Fruit fly (Drosophila melanogaster) whole organism, embryonic: ENCODE results near the gene mRpL28.

ENCODE experiments used
- Atf-2 ChIP-seq: fragments of 200-800 bp; sonication (Bioruptor generic); optimal IDR thresholded peaks from 2 replicates; lab custom pipeline; 2016; ENCODE audit warnings: missing biosample characterization, missing genetic modification characterization
- BEAF-32 ChIP-seq: fragments of 200-800 bp; sonication (Bioruptor generic); optimal IDR thresholded peaks from 3 replicates; lab custom pipeline; 2017; ENCODE audit warnings: missing biosample characterization, missing genetic modification characterization, mild to moderate bottlenecking, moderate library complexity, missing genetic modification reagents
- Bdp1 ChIP-seq: fragments of 200-800 bp; sonication (Bioruptor generic); optimal IDR thresholded peaks from 3 replicates; lab custom pipeline; 2016; ENCODE audit warnings: missing biosample characterization, missing genetic modification characterization
- CG11085 ChIP-seq: fragments of 200-800 bp; sonication (Bioruptor generic); IDR thresholded peaks from 2 replicates; pipeline ENCODE4 v1.3.6; 2022; ENCODE audit warnings: missing biosample characterization, missing genetic modification characterization
- CG14050 ChIP-seq: fragments of 200-800 bp; sonication (Bioruptor generic); IDR thresholded peaks from 3 replicates; pipeline ENCODE4 v1.3.6; 2022; ENCODE audit warnings: missing biosample characterization, missing genetic modification characterization
- CG15601 ChIP-seq: fragments of 200-800 bp; sonication (Bioruptor generic); optimal IDR thresholded peaks from 3 replicates; lab custom pipeline; 2019; ENCODE audit warnings: missing biosample characterization, mild to moderate bottlenecking, missing genetic modification characterization, moderate library complexity
- CG2712 ChIP-seq: fragments of 200-800 bp; optimal IDR thresholded peaks from 3 replicates; lab custom pipeline; 2019; ENCODE audit warnings: missing biosample characterization, mild to moderate bottlenecking, missing genetic modification characterization, moderate library complexity
- CG2875 ChIP-seq: fragments of 200-800 bp; sonication (Bioruptor generic); optimal IDR thresholded peaks from 2 replicates; lab custom pipeline; 2017; ENCODE audit warnings: missing biosample characterization, mild to moderate bottlenecking, missing genetic modification characterization, missing genetic modification reagents
- CG31388 ChIP-seq: fragments of 200-800 bp; sonication (Bioruptor generic); optimal IDR thresholded peaks from 2 replicates; lab custom pipeline; 2016; ENCODE audit warnings: missing biosample characterization, missing genetic modification characterization
- CG3847 ChIP-seq: fragments of 200-800 bp; sonication (Bioruptor generic); IDR thresholded peaks from 2 replicates; pipeline ENCODE4 v1.3.6; 2022; ENCODE audit warnings: missing biosample characterization, missing genetic modification characterization
- CG6765 ChIP-seq: fragments of 200-800 bp; sonication (Bioruptor generic); optimal IDR thresholded peaks from 3 replicates; lab custom pipeline; 2017; ENCODE audit warnings: missing biosample characterization, mild to moderate bottlenecking, missing genetic modification characterization
- CG6813 ChIP-seq: fragments of 200-800 bp; sonication (Bioruptor generic); optimal IDR thresholded peaks from 2 replicates; lab custom pipeline; 2017; ENCODE audit warnings: missing biosample characterization, missing genetic modification characterization, mild to moderate bottlenecking, moderate library complexity, missing genetic modification reagents
- CG9437 ChIP-seq: fragments of 200-800 bp; sonication (Bioruptor generic); optimal IDR thresholded peaks from 2 replicates; lab custom pipeline; 2018; ENCODE audit warnings: missing biosample characterization, mild to moderate bottlenecking, missing genetic modification characterization
- Chrac-16 ChIP-seq: fragments of 200-800 bp; sonication (Bioruptor generic); optimal IDR thresholded peaks from 3 replicates; lab custom pipeline; 2016; ENCODE audit warnings: missing biosample characterization, missing genetic modification characterization
- D19B ChIP-seq: fragments of 200-800 bp; sonication (Bioruptor generic); optimal IDR thresholded peaks from 2 replicates; lab custom pipeline; 2017; ENCODE audit warnings: missing biosample characterization, mild to moderate bottlenecking, missing genetic modification characterization
- Dbx ChIP-seq: fragments of 200-800 bp; sonication (Bioruptor generic); IDR thresholded peaks from 3 replicates; pipeline ENCODE4 v1.3.6; 2022; ENCODE audit warnings: missing biosample characterization, missing genetic modification characterization
- Dp ChIP-seq: fragments of 200-800 bp; sonication (Bioruptor generic); optimal IDR thresholded peaks from 2 replicates; lab custom pipeline; 2018; ENCODE audit warnings: missing biosample characterization, mild to moderate bottlenecking, missing genetic modification characterization, moderate library complexity
- Ets65A ChIP-seq: fragments of 200-800 bp; sonication (Bioruptor generic); peaks from one replicate; lab custom pipeline; 2016; ENCODE audit warnings: missing biosample characterization, missing genetic modification characterization
- Gsc ChIP-seq: fragments of 200-800 bp; sonication (Bioruptor generic); IDR thresholded peaks from 2 replicates; pipeline ENCODE4 v1.3.6; 2022; ENCODE audit warnings: missing biosample characterization, missing genetic modification characterization
- HLH3B ChIP-seq: fragments of 200-800 bp; sonication (Bioruptor generic); IDR thresholded peaks from 2 replicates; pipeline ENCODE4 v1.3.6; 2022; ENCODE audit warnings: missing biosample characterization, missing genetic modification characterization
- HLHmδ ChIP-seq: fragments of 200-800 bp; sonication (Bioruptor generic); optimal IDR thresholded peaks from 2 replicates; lab custom pipeline; 2018; ENCODE audit warnings: missing biosample characterization, mild to moderate bottlenecking, missing genetic modification characterization, moderate library complexity
- Hey ChIP-seq: fragments of 200-800 bp; sonication (Bioruptor generic); optimal IDR thresholded peaks from 3 replicates; lab custom pipeline; 2018; ENCODE audit warnings: missing biosample characterization, mild to moderate bottlenecking, missing genetic modification characterization
- Hmx ChIP-seq: fragments of 200-800 bp; sonication (Bioruptor generic); optimal IDR thresholded peaks from 2 replicates; lab custom pipeline; 2016; ENCODE audit warnings: missing biosample characterization, missing genetic modification characterization
- Max ChIP-seq: fragments of 200-800 bp; sonication (Bioruptor generic); optimal IDR thresholded peaks from 2 replicates; lab custom pipeline; 2016; ENCODE audit warnings: missing biosample characterization, mild to moderate bottlenecking, missing genetic modification characterization
- Ptx1 ChIP-seq: fragments of 200-800 bp; sonication (Bioruptor generic); IDR thresholded peaks from 2 replicates; pipeline ENCODE4 v1.3.6; 2022; ENCODE audit warnings: missing biosample characterization, missing genetic modification characterization
- Sry-β ChIP-seq: fragments of 200-800 bp; sonication (Bioruptor generic); optimal IDR thresholded peaks from 2 replicates; lab custom pipeline; 2018; ENCODE audit warnings: missing biosample characterization, mild to moderate bottlenecking, missing genetic modification characterization, moderate library complexity
- Stat92E ChIP-seq, 3 experiments: fragments of >200 bp in 2 of 3; fragments of 200-800 bp in 1 of 3; sonication (Bioruptor generic) in 1 of 3; optimal IDR thresholded peaks; 2 replicates each; lab custom pipeline; 2017 to 2019; ENCODE audit warnings: missing biosample characterization in 3 of 3, missing genetic modification characterization in 3 of 3, mild to moderate bottlenecking in 1 of 3, moderate library complexity in 1 of 3
- Taf1 ChIP-seq: fragments of 200-800 bp; sonication (Bioruptor generic); IDR thresholded peaks from 2 replicates; pipeline ENCODE4 v1.3.6; 2022; ENCODE audit warnings: missing biosample characterization, missing genetic modification characterization
- Tbp ChIP-seq: fragments of >200 bp; optimal IDR thresholded peaks from 2 replicates; lab custom pipeline; 2018; ENCODE audit warnings: missing biosample characterization, missing genetic modification characterization
- ato ChIP-seq: fragments of 200-800 bp; sonication (Bioruptor generic); IDR thresholded peaks from 2 replicates; pipeline ENCODE4 v1.3.6; 2022; ENCODE audit warnings: missing biosample characterization, missing genetic modification characterization; ENCODE audit not compliant: partially characterized antibody
- br ChIP-seq: fragments of >200 bp; optimal IDR thresholded peaks from 2 replicates; lab custom pipeline; 2017
- bsh ChIP-seq, 2 experiments: fragments of 200-800 bp; sonication (Bioruptor generic); optimal IDR thresholded peaks; 2 replicates each; lab custom pipeline; 2017 to 2018; ENCODE audit warnings: mild to moderate bottlenecking in 2 of 2, missing biosample characterization in 2 of 2, missing genetic modification characterization in 2 of 2, moderate library complexity in 1 of 2
- btn ChIP-seq: fragments of 200-800 bp; sonication (Bioruptor generic); optimal IDR thresholded peaks from 2 replicates; lab custom pipeline; 2016; ENCODE audit warnings: missing biosample characterization, missing genetic modification characterization
- cad ChIP-seq: fragments of >200 bp; optimal IDR thresholded peaks from 2 replicates; lab custom pipeline; 2017; ENCODE audit warnings: missing biosample characterization, missing genetic modification characterization
- fru ChIP-seq: fragments of >200 bp; optimal IDR thresholded peaks from 2 replicates; lab custom pipeline; 2017
- gsb ChIP-seq: fragments of 200-800 bp; sonication (Bioruptor generic); IDR thresholded peaks from 2 replicates; pipeline ENCODE4 v1.3.6; 2022; ENCODE audit warnings: missing biosample characterization, missing genetic modification characterization
- gsb-n ChIP-seq: fragments of 200-800 bp; sonication (Bioruptor generic); optimal IDR thresholded peaks from 3 replicates; lab custom pipeline; 2018; ENCODE audit warnings: missing biosample characterization, mild to moderate bottlenecking, missing genetic modification characterization
- gt ChIP-seq: fragments of 200-800 bp; sonication (Bioruptor generic); IDR thresholded peaks from 2 replicates; pipeline ENCODE4 v1.3.6; 2022; ENCODE audit warnings: missing biosample characterization, missing genetic modification characterization
- her ChIP-seq: fragments of 200-800 bp; sonication (Bioruptor generic); optimal IDR thresholded peaks from 2 replicates; lab custom pipeline; 2016; ENCODE audit warnings: missing biosample characterization, missing genetic modification characterization
- jing ChIP-seq: fragments of 200-800 bp; sonication (Bioruptor generic); optimal IDR thresholded peaks from 2 replicates; lab custom pipeline; 2018; ENCODE audit warnings: missing biosample characterization, mild to moderate bottlenecking, missing genetic modification characterization
- kah ChIP-seq: fragments of 200-800 bp; sonication (Bioruptor generic); optimal IDR thresholded peaks from 2 replicates; lab custom pipeline; 2018; ENCODE audit warnings: missing biosample characterization, mild to moderate bottlenecking, missing genetic modification characterization
- lmd ChIP-seq: fragments of 200-800 bp; sonication (Bioruptor generic); IDR thresholded peaks from 2 replicates; pipeline ENCODE4 v1.3.6; 2022; ENCODE audit warnings: missing biosample characterization, missing genetic modification characterization
- nerfin-2 ChIP-seq: fragments of 200-800 bp; sonication (Bioruptor generic); IDR thresholded peaks from 2 replicates; pipeline ENCODE4 v1.3.6; 2022; ENCODE audit warnings: missing biosample characterization, missing genetic modification characterization; ENCODE audit not compliant: partially characterized antibody
- p53 ChIP-seq: fragments of 200-800 bp; sonication (Bioruptor generic); optimal IDR thresholded peaks from 2 replicates; lab custom pipeline; 2016; ENCODE audit warnings: missing biosample characterization, missing genetic modification characterization
- pan ChIP-seq, 4 experiments: fragments of >200 bp in 3 of 4; fragments of 200-800 bp in 1 of 4; sonication (Bioruptor generic) in 1 of 4; optimal IDR thresholded peaks in 3 of 4; IDR thresholded peaks in 1 of 4; 2 replicates each; pipeline versions ENCODE4 v1.3.6 to Lab custom; 2017 to 2022; ENCODE audit warnings: missing biosample characterization in 2 of 4, missing genetic modification characterization in 2 of 4, mixed read lengths in 1 of 4
- sna ChIP-seq: fragments of 200-800 bp; sonication (Bioruptor generic); IDR thresholded peaks from 2 replicates; pipeline ENCODE4 v1.3.6; 2022; ENCODE audit warnings: missing biosample characterization, missing genetic modification characterization; ENCODE audit not compliant: partially characterized antibody
- trem ChIP-seq: fragments of 200-800 bp; optimal IDR thresholded peaks from 3 replicates; lab custom pipeline; 2019; ENCODE audit warnings: missing biosample characterization, mild to moderate bottlenecking, missing genetic modification characterization, moderate library complexity
- vvl ChIP-seq: fragments of 200-800 bp; sonication (Bioruptor generic); IDR thresholded peaks from 2 replicates; pipeline ENCODE4 v1.3.6; 2022; ENCODE audit warnings: missing biosample characterization, missing genetic modification characterization
- wek ChIP-seq: fragments of 200-800 bp; sonication (Bioruptor generic); optimal IDR thresholded peaks from 3 replicates; lab custom pipeline; 2018; ENCODE audit warnings: missing biosample characterization, mild to moderate bottlenecking, missing genetic modification characterization, moderate library complexity

The mRpL28 gene

DNA sequence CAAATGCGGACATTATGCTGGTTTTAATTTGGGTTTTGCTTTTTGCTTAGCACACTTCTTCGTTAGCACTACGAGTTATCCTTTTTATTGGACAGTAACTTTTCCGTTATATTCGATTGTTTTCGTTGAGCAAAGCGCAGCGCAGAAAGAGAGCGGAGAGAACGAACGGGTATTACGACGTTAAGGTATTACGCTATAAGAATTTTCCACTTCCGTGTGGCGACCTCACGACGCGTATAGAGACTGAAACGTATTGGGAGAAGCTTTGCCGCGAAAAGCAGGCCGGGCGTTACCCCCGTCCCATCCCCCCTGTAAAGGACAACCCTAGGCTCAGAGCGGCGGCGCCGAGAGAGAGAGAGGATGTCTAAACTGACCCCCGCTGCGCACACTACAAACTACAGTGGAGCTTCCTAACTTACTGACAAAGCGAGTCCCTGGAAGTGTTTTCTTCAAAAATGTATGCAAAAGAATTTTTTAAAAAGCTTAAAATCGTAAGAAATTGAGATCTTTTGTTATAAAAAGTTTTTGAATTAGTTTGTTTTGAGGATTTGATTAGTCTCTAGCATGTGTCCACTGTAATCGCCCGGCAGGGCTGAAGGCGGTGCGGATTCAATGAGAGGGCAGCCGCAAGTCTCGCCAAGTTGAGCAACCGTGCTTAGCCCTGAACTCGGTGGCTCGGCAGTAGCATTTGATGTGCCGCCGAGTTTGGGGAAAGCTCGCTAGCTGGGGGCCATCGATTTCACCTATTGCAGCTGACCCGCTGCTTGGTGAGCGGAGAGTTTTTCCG lies 31.1 kb downstream of the mRpL28 start (continued):
- TF ChIP-seq kah (GFP tag; lab: Kevin White, UChicago) (peak; percentile 81), CG9437 (GFP tag; lab: Kevin White, UChicago) (peak; percentile 90), cad (GFP tag; lab: Kevin White, UChicago) (no peak), vvl (GFP tag; lab: Robert Waterston, UW) (peak; percentile 98), gsb-n (tag; lab: Kevin White, UChicago) (peak; percentile 88), Dbx (GFP tag; lab: Robert Waterston, UW) (peak; percentile 98), br (lab: Kevin White, UChicago) (no peak), HLH3B (peak; percentile 97), gt (GFP tag; lab: Robert Waterston, UW) (peak; percentile 81), CG31388 (peak; percentile 79), ato (GFP tag; lab: Robert Waterston, UW) (no peak), gsb (GFP tag; lab: Robert Waterston, UW) (peak; percentile 91), bsh (GFP tag; optimal IDR thresholded peaks at IDR 0.05; lab: Kevin White, UChicago) (peak; percentile 61 to 95), fru (lab: Kevin White, UChicago) (no peak), CG2875 (GFP tag; lab: Kevin White, UChicago) (peak; percentile 88), p53 (peak; percentile 89), CG6765 (GFP tag; lab: Kevin White, UChicago) (peak; percentile 86), Ets65A (GFP tag; lab: Kevin White, UChicago) (peak; percentile 99), CG6813 (GFP tag; lab: Kevin White, UChicago) (peak; percentile 94), Gsc (peak; percentile 88), lmd (GFP tag; lab: Robert Waterston, UW) (peak; percentile 96), Hmx (GFP tag; lab: Kevin White, UChicago) (peak; percentile 74), BEAF-32 (GFP tag; lab: Kevin White, UChicago) (peak; percentile 6), jing (peak; percentile 80), nerfin-2 (GFP tag; lab: Robert Waterston, UW) (no peak), HLHmδ (GFP tag; lab: Kevin White, UChicago) (no peak), pan (optimal IDR thresholded peaks at IDR 0.05; lab: Kevin White, UChicago) (no peak), pan (GFP tag; optimal IDR thresholded peaks at IDR 0.05 in 1 of 2, IDR thresholded peaks at IDR 0.05 in 1 of 2) (peak in 1 of 2 experiments; percentile 97), Taf1 (GFP tag; lab: Robert Waterston, UW) (peak; percentile 94), CG3847 (GFP tag; lab: Robert Waterston, UW) (peak; percentile 96), Chrac-16 (GFP tag; lab: Kevin White, UChicago) (peak; percentile 90), Sry-β (no peak), CG11085 (GFP tag; lab: Robert Waterston, UW) (peak; percentile 95), D19B (GFP tag; lab: Kevin White, UChicago) (peak; percentile 84), Tbp (GFP tag; lab: Kevin White, UChicago) (no peak), CG15601 (tag; lab: Kevin White, UChicago) (peak; percentile 88), Max (GFP tag; lab: Kevin White, UChicago) (peak; percentile 85), btn (GFP tag; lab: Kevin White, UChicago) (peak; percentile 84), CG2712 (tag; lab: Kevin White, UChicago) (peak; percentile 94), her (GFP tag; lab: Kevin White, UChicago) (peak; percentile 95), wek (peak; percentile 44), Bdp1 (GFP tag; lab: Kevin White, UChicago) (peak; percentile 89), CG14050 (peak; percentile 92), Atf-2 (GFP tag; lab: Kevin White, UChicago) (peak; percentile 90), Stat92E (GFP tag; optimal IDR thresholded peaks at IDR 0.05; lab: Kevin White, UChicago) (no peak), Hey (tag; lab: Kevin White, UChicago) (peak; percentile 80), trem (tag; lab: Kevin White, UChicago) (peak; percentile 74), sna (GFP tag; lab: Robert Waterston, UW) (0 out of 2 replicates have a peak, but pooled peaks have one; percentile 13), Dp (GFP tag; lab: Kevin White, UChicago) (no peak), Ptx1 (GFP tag; lab: Robert Waterston, UW) (peak; percentile 97)
